Fruit fly (Drosophila melanogaster) whole organism, adult: Measurements from ENCODE around the gene Gycbeta100B.

Experiments used
- CG11617 ChIP-seq: fragments of 200-800 bp; sonication (Bioruptor generic); optimal IDR thresholded peaks from 2 replicates; lab custom pipeline; 2017; ENCODE audit warnings: mild to moderate bottlenecking, missing biosample characterization, missing genetic modification reagents, missing genetic modification characterization
- CG12768 ChIP-seq: fragments of 200-800 bp; sonication (Bioruptor generic); optimal IDR thresholded peaks from 2 replicates; lab custom pipeline; 2017; ENCODE audit warnings: missing biosample characterization, missing genetic modification characterization, mild to moderate bottlenecking, moderate library complexity, missing genetic modification reagents
- CG14711 ChIP-seq: fragments of 200-800 bp; sonication (Bioruptor generic); optimal IDR thresholded peaks from 2 replicates; lab custom pipeline; 2018; ENCODE audit warnings: missing biosample characterization, mild to moderate bottlenecking, missing genetic modification characterization, moderate library complexity
- CG1620 ChIP-seq: fragments of 200-800 bp; sonication (Bioruptor generic); optimal IDR thresholded peaks from 2 replicates; lab custom pipeline; 2016; ENCODE audit warnings: missing biosample characterization, missing genetic modification characterization
- CG33017 ChIP-seq: fragments of 200-800 bp; sonication (Bioruptor generic); optimal IDR thresholded peaks from 2 replicates; lab custom pipeline; 2018; ENCODE audit warnings: missing biosample characterization, mild to moderate bottlenecking, missing genetic modification characterization, moderate library complexity
- CG5204 ChIP-seq: fragments of 200-800 bp; sonication (Bioruptor generic); optimal IDR thresholded peaks from 2 replicates; lab custom pipeline; 2016; ENCODE audit warnings: missing biosample characterization, missing genetic modification characterization
- CG7045 ChIP-seq: fragments of 200-800 bp; sonication (Bioruptor generic); optimal IDR thresholded peaks from 2 replicates; lab custom pipeline; 2017; ENCODE audit warnings: missing biosample characterization, mild to moderate bottlenecking, missing genetic modification characterization
- CG7101 ChIP-seq: fragments of 200-800 bp; sonication (Bioruptor generic); optimal IDR thresholded peaks from 2 replicates; lab custom pipeline; 2018; ENCODE audit warnings: missing biosample characterization, mild to moderate bottlenecking, missing genetic modification characterization, moderate library complexity
- Clk ChIP-seq: fragments of 200-800 bp; sonication (Bioruptor generic); optimal IDR thresholded peaks from 2 replicates; lab custom pipeline; 2017; ENCODE audit warnings: missing biosample characterization, missing genetic modification characterization
- Crg-1 ChIP-seq: fragments of 200-800 bp; sonication (Bioruptor generic); optimal IDR thresholded peaks from 2 replicates; lab custom pipeline; 2016; ENCODE audit warnings: missing biosample characterization, missing genetic modification characterization
- Hr96 ChIP-seq: fragments of 200-800 bp; sonication (Bioruptor generic); optimal IDR thresholded peaks from 2 replicates; lab custom pipeline; 2016; ENCODE audit warnings: missing biosample characterization, missing genetic modification characterization
- Mnt ChIP-seq: fragments of 200-800 bp; sonication (Bioruptor generic); optimal IDR thresholded peaks from 2 replicates; lab custom pipeline; 2016; ENCODE audit warnings: missing biosample characterization, mild to moderate bottlenecking, missing genetic modification characterization
- bab1 ChIP-seq: fragments of 200-800 bp; sonication (Bioruptor generic); optimal IDR thresholded peaks from 3 replicates; lab custom pipeline; 2019; ENCODE audit warnings: missing biosample characterization, mild to moderate bottlenecking, missing genetic modification characterization, moderate library complexity
- cic ChIP-seq: fragments of 200-800 bp; sonication (Bioruptor generic); optimal IDR thresholded peaks from 2 replicates; lab custom pipeline; 2017; ENCODE audit warnings: missing biosample characterization, mild to moderate bottlenecking, missing genetic modification characterization, moderate library complexity
- cnc ChIP-seq, 2 experiments: fragments of >200 bp; optimal IDR thresholded peaks; 2 replicates each; lab custom pipeline; 2017
- kay ChIP-seq: fragments of 200-800 bp; sonication (Bioruptor generic); peaks from one replicate; lab custom pipeline; 2016; ENCODE audit warnings: missing biosample characterization, missing genetic modification characterization, borderline replicate concordance
- ovo ChIP-seq: fragments of 200-800 bp; sonication (Bioruptor generic); optimal IDR thresholded peaks from 2 replicates; lab custom pipeline; 2016; ENCODE audit warnings: missing biosample characterization, missing genetic modification characterization
- pad ChIP-seq: fragments of 200-800 bp; sonication (Bioruptor generic); optimal IDR thresholded peaks from 3 replicates; lab custom pipeline; 2017; ENCODE audit warnings: missing biosample characterization, missing genetic modification characterization, mild to moderate bottlenecking, moderate library complexity, missing genetic modification reagents
- tj ChIP-seq: fragments of 200-800 bp; sonication (Bioruptor generic); optimal IDR thresholded peaks from 3 replicates; lab custom pipeline; 2017; ENCODE audit warnings: missing biosample characterization, mild to moderate bottlenecking, missing genetic modification characterization, moderate library complexity
- toe ChIP-seq: fragments of 200-800 bp; sonication (Bioruptor generic); optimal IDR thresholded peaks from 2 replicates; lab custom pipeline; 2016; ENCODE audit warnings: missing biosample characterization, missing genetic modification characterization

The Gycbeta100B gene

dm6 chr3R:31222890-31223569 is 88.8 kb downstream of the Gycbeta100B start:
- no peak for TF ChIP-seq CG11617
- TF ChIP-seq CG7045 (GFP tag; lab: Kevin White, UChicago), result no peak
- TF ChIP-seq pad, result no peak
- TF ChIP-seq CG5204 (GFP tag; lab: Kevin White, UChicago), result no peak
- no peak for TF ChIP-seq CG33017 (tag; lab: Kevin White, UChicago)
- TF ChIP-seq cnc (optimal IDR thresholded peaks at IDR 0.05; lab: Kevin White, UChicago), result no peak
- TF ChIP-seq bab1, result no peak
- no peak for TF ChIP-seq CG14711 (tag; lab: Kevin White, UChicago)
- TF ChIP-seq tj (GFP tag; lab: Kevin White, UChicago), result no peak
- no peak for TF ChIP-seq toe (GFP tag; lab: Kevin White, UChicago)
- TF ChIP-seq Mnt (GFP tag; lab: Kevin White, UChicago), result no peak
- no peak for TF ChIP-seq cic (GFP tag; lab: Kevin White, UChicago)
- TF ChIP-seq CG7101 (tag; lab: Kevin White, UChicago), result no peak
- TF ChIP-seq Hr96 (GFP tag; lab: Kevin White, UChicago), result no peak
- no peak for TF ChIP-seq Clk (GFP tag; lab: Kevin White, UChicago)
- no peak for TF ChIP-seq CG1620 (GFP tag; lab: Kevin White, UChicago)
- no peak for TF ChIP-seq CG12768 (GFP tag; lab: Kevin White, UChicago)
- TF ChIP-seq kay (GFP tag; lab: Kevin White, UChicago), result no peak
- no peak for TF ChIP-seq ovo (GFP tag; lab: Kevin White, UChicago)
- TF ChIP-seq Crg-1, result no peak

- no peak for TF ChIP-seq kay (GFP tag; lab: Kevin White, UChicago)
- TF ChIP-seq Crg-1, result no peak
- no peak for TF ChIP-seq CG1620 (GFP tag; lab: Kevin White, UChicago)
- TF ChIP-seq cnc (optimal IDR thresholded peaks at IDR 0.05; lab: Kevin White, UChicago), result no peak
- no peak for TF ChIP-seq bab1
- TF ChIP-seq CG12768 (GFP tag; lab: Kevin White, UChicago), result no peak
- TF ChIP-seq cic (GFP tag; lab: Kevin White, UChicago), result peak; percentile 72
- no peak for TF ChIP-seq CG5204 (GFP tag; lab: Kevin White, UChicago)
Observed at dm6 chr3R:31223971-31224860, 90.0 kb downstream of the Gycbeta100B start.

dm6 chr3R:31225043-31225681 is 91.0 kb downstream of the Gycbeta100B start:
- no peak for TF ChIP-seq CG7045 (GFP tag; lab: Kevin White, UChicago)
- no peak for TF ChIP-seq ovo (GFP tag; lab: Kevin White, UChicago)
- peak; percentile 12 for TF ChIP-seq tj (GFP tag; lab: Kevin White, UChicago)
- peak; percentile 8 for TF ChIP-seq Hr96 (GFP tag; lab: Kevin White, UChicago)
- peak; percentile 64 for TF ChIP-seq CG11617
- no peak for TF ChIP-seq toe (GFP tag; lab: Kevin White, UChicago)
- TF ChIP-seq Mnt (GFP tag; lab: Kevin White, UChicago), result peak; percentile 81
- TF ChIP-seq CG14711 (tag; lab: Kevin White, UChicago), result peak; percentile 34
- TF ChIP-seq CG1620 (GFP tag; lab: Kevin White, UChicago), result no peak
- no peak for TF ChIP-seq cic (GFP tag; lab: Kevin White, UChicago)
- no peak for TF ChIP-seq kay (GFP tag; lab: Kevin White, UChicago)
- TF ChIP-seq CG5204 (GFP tag; lab: Kevin White, UChicago), result no peak
- TF ChIP-seq CG33017 (tag; lab: Kevin White, UChicago), result peak; percentile 53
- no peak for TF ChIP-seq Clk (GFP tag; lab: Kevin White, UChicago)
- TF ChIP-seq pad, result peak; percentile 2
- no peak for TF ChIP-seq cnc (optimal IDR thresholded peaks at IDR 0.05; lab: Kevin White, UChicago)
- peak; percentile 1 for TF ChIP-seq CG12768 (GFP tag; lab: Kevin White, UChicago)
- TF ChIP-seq CG7101 (tag; lab: Kevin White, UChicago), result peak; percentile 70
- no peak for TF ChIP-seq bab1
- peak; percentile 5 for TF ChIP-seq Crg-1
